Fruit fly (Drosophila melanogaster) whole organism, embryonic: ENCODE data around the gene CG13912.

Experiments
- Aef1 ChIP-seq: fragments of 200-800 bp; sonication (Bioruptor generic); IDR thresholded peaks from 3 replicates; pipeline ENCODE4 v1.3.6; 2022; ENCODE audit warnings: missing biosample characterization, missing genetic modification characterization
- C15 ChIP-seq: fragments of 200-800 bp; sonication (Bioruptor generic); IDR thresholded peaks from 3 replicates; pipeline ENCODE4 v1.3.6; 2022; ENCODE audit warnings: missing biosample characterization, missing genetic modification characterization
- CG11504 ChIP-seq: fragments of 200-800 bp; sonication (Bioruptor generic); optimal IDR thresholded peaks from 3 replicates; lab custom pipeline; 2019; ENCODE audit warnings: missing biosample characterization, mild to moderate bottlenecking, missing genetic modification characterization, moderate library complexity
- CG13424 ChIP-seq: fragments of 200-800 bp; sonication (Bioruptor generic); optimal IDR thresholded peaks from 2 replicates; lab custom pipeline; 2019; ENCODE audit warnings: missing biosample characterization, mild to moderate bottlenecking, missing genetic modification characterization, moderate library complexity
- CG15514 ChIP-seq: fragments of 200-800 bp; sonication (Bioruptor generic); optimal IDR thresholded peaks from 3 replicates; lab custom pipeline; 2017; ENCODE audit warnings: missing biosample characterization, missing genetic modification characterization, mild to moderate bottlenecking, moderate library complexity, missing genetic modification reagents
- CG15696 ChIP-seq: fragments of 200-800 bp; sonication (Bioruptor generic); optimal IDR thresholded peaks from 2 replicates; lab custom pipeline; 2019; ENCODE audit warnings: missing biosample characterization, mild to moderate bottlenecking, missing genetic modification characterization, moderate library complexity
- CG17612 ChIP-seq: fragments of 200-800 bp; sonication (Bioruptor generic); IDR thresholded peaks from 2 replicates; pipeline ENCODE4 v1.3.6; 2022; ENCODE audit warnings: missing biosample characterization, missing genetic modification characterization
- CG18764 ChIP-seq: fragments of 200-800 bp; sonication (Bioruptor generic); optimal IDR thresholded peaks from 3 replicates; lab custom pipeline; 2016; ENCODE audit warnings: missing biosample characterization, missing genetic modification characterization
- CG2875 ChIP-seq: fragments of 200-800 bp; sonication (Bioruptor generic); optimal IDR thresholded peaks from 2 replicates; lab custom pipeline; 2017; ENCODE audit warnings: missing biosample characterization, mild to moderate bottlenecking, missing genetic modification characterization, missing genetic modification reagents
- CG2889 ChIP-seq: fragments of 200-800 bp; sonication (Bioruptor generic); IDR thresholded peaks from 3 replicates; pipeline ENCODE4 v1.3.6; 2022; ENCODE audit warnings: missing biosample characterization, missing genetic modification characterization
- CG30403 ChIP-seq: fragments of 200-800 bp; sonication (Bioruptor generic); optimal IDR thresholded peaks from 3 replicates; lab custom pipeline; 2016; ENCODE audit warnings: missing biosample characterization, missing genetic modification characterization
- CG34422 ChIP-seq: fragments of 200-800 bp; sonication (Bioruptor generic); IDR thresholded peaks from 3 replicates; pipeline ENCODE4 v1.3.6; 2022; ENCODE audit warnings: missing biosample characterization, missing genetic modification characterization
- CG4707 ChIP-seq: fragments of 200-800 bp; sonication (Bioruptor generic); optimal IDR thresholded peaks from 2 replicates; lab custom pipeline; 2018; ENCODE audit warnings: missing biosample characterization, mild to moderate bottlenecking, missing genetic modification characterization, moderate library complexity
- CG6254 ChIP-seq: fragments of 200-800 bp; sonication (Bioruptor generic); optimal IDR thresholded peaks from 3 replicates; lab custom pipeline; 2017; ENCODE audit warnings: mild to moderate bottlenecking, missing biosample characterization, missing genetic modification reagents, missing genetic modification characterization
- CG6272 ChIP-seq: fragments of 200-800 bp; sonication (Bioruptor generic); IDR thresholded peaks from 2 replicates; pipeline ENCODE4 v1.3.6; 2022; ENCODE audit warnings: missing biosample characterization, missing genetic modification characterization
- CG6654 ChIP-seq: fragments of 200-800 bp; sonication (Bioruptor generic); optimal IDR thresholded peaks from 2 replicates; lab custom pipeline; 2017; ENCODE audit warnings: missing biosample characterization, mild to moderate bottlenecking, missing genetic modification characterization
- CG6854 ChIP-seq: fragments of 200-800 bp; sonication (Bioruptor generic); optimal IDR thresholded peaks from 3 replicates; lab custom pipeline; 2017; ENCODE audit warnings: missing biosample characterization, mild to moderate bottlenecking, missing genetic modification characterization
- CG7357 ChIP-seq: fragments of 200-800 bp; sonication (Bioruptor generic); IDR thresholded peaks from 3 replicates; pipeline ENCODE4 v1.3.6; 2022; ENCODE audit warnings: missing biosample characterization, missing genetic modification characterization
- CG7987 ChIP-seq: fragments of 200-800 bp; sonication (Bioruptor generic); optimal IDR thresholded peaks from 2 replicates; lab custom pipeline; 2018; ENCODE audit warnings: missing biosample characterization, mild to moderate bottlenecking, missing genetic modification characterization, moderate library complexity
- CG8388 ChIP-seq: fragments of 200-800 bp; sonication (Bioruptor generic); optimal IDR thresholded peaks from 2 replicates; lab custom pipeline; 2019; ENCODE audit warnings: missing biosample characterization, mild to moderate bottlenecking, missing genetic modification characterization, moderate library complexity
- CG8944 ChIP-seq: fragments of 200-800 bp; sonication (Bioruptor generic); optimal IDR thresholded peaks from 3 replicates; lab custom pipeline; 2016; ENCODE audit warnings: missing biosample characterization, missing genetic modification characterization
- CG9215 ChIP-seq: fragments of 200-800 bp; sonication (Bioruptor generic); IDR thresholded peaks from 2 replicates; pipeline ENCODE4 v1.3.6; 2022; ENCODE audit warnings: missing biosample characterization, missing genetic modification characterization
- Deaf1 ChIP-seq: fragments of 200-800 bp; optimal IDR thresholded peaks from 3 replicates; lab custom pipeline; 2019; ENCODE audit warnings: missing biosample characterization, mild to moderate bottlenecking, missing genetic modification characterization, moderate library complexity
- Fer2 ChIP-seq: fragments of 200-800 bp; sonication (Bioruptor generic); optimal IDR thresholded peaks from 2 replicates; lab custom pipeline; 2018; ENCODE audit warnings: missing biosample characterization, mild to moderate bottlenecking, missing genetic modification characterization, moderate library complexity
- Fer3 ChIP-seq: fragments of 200-800 bp; sonication (Bioruptor generic); optimal IDR thresholded peaks from 2 replicates; lab custom pipeline; 2018; ENCODE audit warnings: missing biosample characterization, mild to moderate bottlenecking, missing genetic modification characterization, moderate library complexity
- HLH54F ChIP-seq: fragments of 200-800 bp; sonication (Bioruptor generic); optimal IDR thresholded peaks from 3 replicates; lab custom pipeline; 2016; ENCODE audit warnings: missing biosample characterization, missing genetic modification characterization
- Hmx ChIP-seq: fragments of 200-800 bp; sonication (Bioruptor generic); optimal IDR thresholded peaks from 2 replicates; lab custom pipeline; 2016; ENCODE audit warnings: missing biosample characterization, missing genetic modification characterization
- MBD-R2 ChIP-seq: fragments of 200-800 bp; sonication (Bioruptor generic); IDR thresholded peaks from 2 replicates; pipeline ENCODE4 v1.3.6; 2022; ENCODE audit warnings: missing biosample characterization, missing genetic modification characterization
- Mes4 ChIP-seq: fragments of 200-800 bp; sonication (Bioruptor generic); optimal IDR thresholded peaks from 2 replicates; lab custom pipeline; 2016; ENCODE audit warnings: missing biosample characterization, missing genetic modification characterization
- Mrtf ChIP-seq: fragments of 200-800 bp; sonication (Bioruptor generic); IDR thresholded peaks from 3 replicates; pipeline ENCODE4 v1.3.6; 2022; ENCODE audit warnings: missing biosample characterization, missing genetic modification characterization
- NFAT ChIP-seq: fragments of 200-800 bp; sonication (Bioruptor generic); IDR thresholded peaks from 2 replicates; pipeline ENCODE4 v1.3.6; 2022; ENCODE audit warnings: missing biosample characterization, missing genetic modification characterization
- Poxn ChIP-seq: fragments of 200-800 bp; sonication (Bioruptor generic); IDR thresholded peaks from 2 replicates; pipeline ENCODE4 v1.3.6; 2022; ENCODE audit warnings: missing biosample characterization, missing genetic modification characterization
- Ptx1 ChIP-seq: fragments of 200-800 bp; sonication (Bioruptor generic); IDR thresholded peaks from 2 replicates; pipeline ENCODE4 v1.3.6; 2022; ENCODE audit warnings: missing biosample characterization, missing genetic modification characterization
- Sry-β ChIP-seq: fragments of 200-800 bp; sonication (Bioruptor generic); optimal IDR thresholded peaks from 2 replicates; lab custom pipeline; 2018; ENCODE audit warnings: missing biosample characterization, mild to moderate bottlenecking, missing genetic modification characterization, moderate library complexity
- Ssrp ChIP-seq: fragments of 200-800 bp; sonication (Bioruptor generic); optimal IDR thresholded peaks from 2 replicates; lab custom pipeline; 2018; ENCODE audit warnings: missing biosample characterization, mild to moderate bottlenecking, missing genetic modification characterization, moderate library complexity
- Taf1 ChIP-seq: fragments of 200-800 bp; sonication (Bioruptor generic); IDR thresholded peaks from 2 replicates; pipeline ENCODE4 v1.3.6; 2022; ENCODE audit warnings: missing biosample characterization, missing genetic modification characterization
- aop ChIP-seq: fragments of 200-800 bp; sonication (Bioruptor generic); IDR thresholded peaks from 2 replicates; pipeline ENCODE4 v1.3.6; 2022; ENCODE audit warnings: missing biosample characterization, missing genetic modification characterization
- crp ChIP-seq, 2 experiments: fragments of 200-800 bp; sonication (Bioruptor generic); optimal IDR thresholded peaks; 2 replicates in 1 of 2; 3 replicates in 1 of 2; lab custom pipeline; 2017; ENCODE audit warnings: missing biosample characterization in 2 of 2, missing genetic modification characterization in 2 of 2, mild to moderate bottlenecking in 1 of 2, moderate library complexity in 1 of 2
- dimm ChIP-seq: fragments of 200-800 bp; sonication (Bioruptor generic); IDR thresholded peaks from 2 replicates; pipeline ENCODE4 v1.3.6; 2022; ENCODE audit warnings: missing biosample characterization, missing genetic modification characterization
- eve ChIP-seq, 2 experiments: fragments of >200 bp; optimal IDR thresholded peaks; 2 replicates each; lab custom pipeline; 2017; ENCODE audit warnings: missing biosample characterization in 2 of 2, missing genetic modification characterization in 2 of 2
- fd102C ChIP-seq: fragments of 200-800 bp; sonication (Bioruptor generic); optimal IDR thresholded peaks from 2 replicates; lab custom pipeline; 2018; ENCODE audit warnings: missing biosample characterization, mild to moderate bottlenecking, missing genetic modification characterization, moderate library complexity
- hkb ChIP-seq, 2 experiments: fragments of 200-800 bp in 1 of 2; fragments of >200 bp in 1 of 2; sonication (Bioruptor generic) in 1 of 2; IDR thresholded peaks in 1 of 2; optimal IDR thresholded peaks in 1 of 2; 2 replicates each; pipeline versions ENCODE4 v1.3.6 to Lab custom; 2017 to 2022; ENCODE audit warnings: missing biosample characterization in 1 of 2, missing genetic modification characterization in 1 of 2
- jumu ChIP-seq: fragments of 200-800 bp; sonication (Bioruptor generic); optimal IDR thresholded peaks from 3 replicates; lab custom pipeline; 2016; ENCODE audit warnings: missing biosample characterization, missing genetic modification characterization
- mam ChIP-seq: fragments of 200-800 bp; sonication (Bioruptor generic); optimal IDR thresholded peaks from 3 replicates; lab custom pipeline; 2016; ENCODE audit warnings: missing biosample characterization, missing genetic modification characterization
- oc ChIP-seq: fragments of 200-800 bp; sonication (Bioruptor generic); optimal IDR thresholded peaks from 2 replicates; lab custom pipeline; 2018; ENCODE audit warnings: missing biosample characterization, mild to moderate bottlenecking, missing genetic modification characterization, moderate library complexity
- pzg ChIP-seq: fragments of 200-800 bp; sonication (Bioruptor generic); optimal IDR thresholded peaks from 3 replicates; lab custom pipeline; 2018; ENCODE audit warnings: missing biosample characterization, mild to moderate bottlenecking, missing genetic modification characterization, moderate library complexity
- sisA ChIP-seq: fragments of 200-800 bp; sonication (Bioruptor generic); IDR thresholded peaks from 2 replicates; pipeline ENCODE4 v1.3.6; 2022; ENCODE audit warnings: missing biosample characterization, missing genetic modification characterization
- slou ChIP-seq: fragments of 200-800 bp; sonication (Bioruptor generic); optimal IDR thresholded peaks from 3 replicates; lab custom pipeline; 2016; ENCODE audit warnings: missing biosample characterization, missing genetic modification characterization
- sqz ChIP-seq: fragments of 200-800 bp; sonication (Bioruptor generic); optimal IDR thresholded peaks from 3 replicates; lab custom pipeline; 2018; ENCODE audit warnings: missing biosample characterization, mild to moderate bottlenecking, missing genetic modification characterization
- trh ChIP-seq: fragments of 200-800 bp; sonication (Bioruptor generic); optimal IDR thresholded peaks from 2 replicates; lab custom pipeline; 2016; ENCODE audit warnings: missing biosample characterization, missing genetic modification characterization

Gene CG13912

dm6 chr3L:1195868-1196552 is 6.6 kb downstream of the CG13912 start, which contains the start of gene Aplip1 (continued):
- peak; percentile 14 for TF ChIP-seq pzg (GFP tag; lab: Kevin White, UChicago)
- no peak for TF ChIP-seq CG11504 (tag; lab: Kevin White, UChicago)
- TF ChIP-seq HLH54F (GFP tag; lab: Kevin White, UChicago): no peak
- no peak for TF ChIP-seq Ssrp
- TF ChIP-seq Sry-β: no peak
- no peak for TF ChIP-seq Mrtf (GFP tag; lab: Robert Waterston, UW)
- no peak for TF ChIP-seq CG13424 (tag; lab: Kevin White, UChicago)
- no peak for TF ChIP-seq CG34422 (GFP tag; lab: Robert Waterston, UW)
- no peak for TF ChIP-seq CG6654 (GFP tag; lab: Kevin White, UChicago)
- peak; percentile 22 for TF ChIP-seq Fer3
- TF ChIP-seq Ptx1 (GFP tag; lab: Robert Waterston, UW): no peak
- no peak for TF ChIP-seq CG15696 (tag; lab: Kevin White, UChicago)
- TF ChIP-seq aop: no peak
- no peak for TF ChIP-seq CG17612 (GFP tag; lab: Robert Waterston, UW)
- no peak for TF ChIP-seq CG4707 (GFP tag; lab: Kevin White, UChicago)
- no peak for TF ChIP-seq jumu (GFP tag; lab: Kevin White, UChicago)
- no peak for TF ChIP-seq CG6272
- no peak for TF ChIP-seq CG8944 (GFP tag; lab: Kevin White, UChicago)
- no peak for TF ChIP-seq CG30403 (GFP tag; lab: Kevin White, UChicago)
- TF ChIP-seq eve (GFP tag; optimal IDR thresholded peaks at IDR 0.05; lab: Kevin White, UChicago): no peak
- no peak for TF ChIP-seq Fer2
- no peak for TF ChIP-seq CG8388 (GFP tag; lab: Kevin White, UChicago)
- TF ChIP-seq Hmx (GFP tag; lab: Kevin White, UChicago): no peak
- TF ChIP-seq sqz (GFP tag; lab: Kevin White, UChicago): no peak
- TF ChIP-seq CG2875 (GFP tag; lab: Kevin White, UChicago): no peak
- no peak for TF ChIP-seq slou (GFP tag; lab: Kevin White, UChicago)
- TF ChIP-seq crp (GFP tag; optimal IDR thresholded peaks at IDR 0.05; lab: Kevin White, UChicago): no peak
- TF ChIP-seq oc (tag; lab: Kevin White, UChicago): no peak
- no peak for TF ChIP-seq CG7987 (GFP tag; lab: Kevin White, UChicago)
- TF ChIP-seq fd102C: no peak
- no peak for TF ChIP-seq Deaf1
- TF ChIP-seq Taf1 (GFP tag; lab: Robert Waterston, UW): no peak
- no peak for TF ChIP-seq CG2889 (GFP tag; lab: Robert Waterston, UW)
- peak; percentile 50 for TF ChIP-seq mam
- TF ChIP-seq CG15514 (GFP tag; lab: Kevin White, UChicago): no peak
- TF ChIP-seq NFAT (GFP tag; lab: Robert Waterston, UW): 0 out of 2 replicates have a peak, but pooled peaks have one; percentile 33
- TF ChIP-seq dimm (GFP tag; lab: Robert Waterston, UW): no peak
- no peak for TF ChIP-seq CG18764 (GFP tag; lab: Kevin White, UChicago)
- no peak for TF ChIP-seq Poxn
- 0 out of 2 replicates have a peak, but pooled peaks have one; percentile 14 for TF ChIP-seq sisA
- no peak for TF ChIP-seq CG9215
- no peak for TF ChIP-seq hkb (optimal IDR thresholded peaks at IDR 0.05; lab: Kevin White, UChicago)
- no peak for TF ChIP-seq hkb (GFP tag; IDR thresholded peaks at IDR 0.05; lab: Robert Waterston, UW)
- no peak for TF ChIP-seq C15 (GFP tag; lab: Robert Waterston, UW)
- TF ChIP-seq CG7357 (GFP tag; lab: Robert Waterston, UW): no peak
- TF ChIP-seq Mes4 (GFP tag; lab: Kevin White, UChicago): no peak
- no peak for TF ChIP-seq CG6254 (GFP tag; lab: Kevin White, UChicago)
- no peak for TF ChIP-seq CG6854 (GFP tag; lab: Kevin White, UChicago)
- TF ChIP-seq MBD-R2 (GFP tag; lab: Robert Waterston, UW): no peak
- no peak for TF ChIP-seq trh
- no peak for TF ChIP-seq Aef1 (GFP tag; lab: Robert Waterston, UW)
